Worm (Caenorhabditis elegans) whole organism, mixed stage, embryonic: ENCODE data around the gene srz-13.

ENCODE experiments used
- M03D4.4 ChIP-seq: sonication (generic microtip); optimal IDR thresholded peaks from 2 replicates; lab custom pipeline; 2017; ENCODE audit warnings: mild to moderate bottlenecking, missing genetic modification characterization, missing compliant biosample characterization
- bed-3 ChIP-seq: fragments of 200-800 bp; sonication (Bioruptor generic); optimal IDR thresholded peaks from 3 replicates; lab custom pipeline; 2018; ENCODE audit warnings: mild to moderate bottlenecking, missing genetic modification characterization, moderate library complexity, missing compliant biosample characterization
- cnd-1 ChIP-seq: fragments of 200-800 bp; sonication (Bioruptor generic); optimal IDR thresholded peaks from 2 replicates; lab custom pipeline; 2018; ENCODE audit warnings: mild to moderate bottlenecking, missing genetic modification characterization, missing compliant biosample characterization
- elt-1 ChIP-seq: sonication (generic microtip); optimal IDR thresholded peaks from 2 replicates; lab custom pipeline; 2017; ENCODE audit warnings: missing genetic modification characterization, mild to moderate bottlenecking, missing compliant biosample characterization, antibody characterized with exemption, moderate library complexity, borderline replicate concordance; ENCODE audit not compliant: insufficient read depth
- elt-3 ChIP-seq: fragments of 150-350 bp; optimal IDR thresholded peaks from 2 replicates; lab custom pipeline; 2014; ENCODE audit warnings: missing biosample characterization, missing genetic modification characterization
- lin-32 ChIP-seq: fragments of 200-800 bp; sonication (Bioruptor generic); optimal IDR thresholded peaks from 2 replicates; lab custom pipeline; 2018; ENCODE audit warnings: mild to moderate bottlenecking, missing genetic modification characterization, missing compliant biosample characterization
- lsy-2 ChIP-seq: fragments of 150-350 bp; optimal IDR thresholded peaks from 2 replicates; lab custom pipeline; 2014; ENCODE audit warnings: missing biosample characterization, missing genetic modification characterization
- mep-1 ChIP-seq: fragments of 150-350 bp; optimal IDR thresholded peaks from 2 replicates; lab custom pipeline; 2017; ENCODE audit warnings: missing biosample characterization, missing genetic modification reagents, missing genetic modification characterization, inconsistent platforms
- nhr-12 ChIP-seq: fragments of 150-350 bp; optimal IDR thresholded peaks from 2 replicates; lab custom pipeline; 2014; ENCODE audit warnings: missing biosample characterization, missing genetic modification characterization
- nhr-237 ChIP-seq: fragments of 150-350 bp; optimal IDR thresholded peaks from 2 replicates; lab custom pipeline; 2014; ENCODE audit warnings: missing biosample characterization, missing genetic modification characterization
- nhr-28 ChIP-seq: fragments of 150-350 bp; optimal IDR thresholded peaks from 2 replicates; lab custom pipeline; 2014; ENCODE audit warnings: missing biosample characterization, missing genetic modification characterization
- unc-39 ChIP-seq: fragments of 150-350 bp; optimal IDR thresholded peaks from 2 replicates; lab custom pipeline; 2014; ENCODE audit warnings: missing biosample characterization, missing genetic modification characterization

- TF ChIP-seq elt-3 (no peak), nhr-237 (tag; lab: Kevin White, UChicago) (no peak), lsy-2 (tag; lab: Kevin White, UChicago) (no peak), nhr-12 (tag; lab: Kevin White, UChicago) (no peak), elt-1 (tag; lab: Kevin White, UChicago) (no peak), mep-1 (no peak), M03D4.4 (no peak), bed-3 (GFP tag; lab: Kevin White, UChicago) (no peak), unc-39 (tag; lab: Kevin White, UChicago) (no peak), nhr-28 (no peak), lin-32 (GFP tag; lab: Kevin White, UChicago) (no peak), cnd-1 (tag; lab: Kevin White, UChicago) (no peak)
Observed at ce11 chrV:16209837-16210236, 27.6 kb downstream of the srz-13 start, which contains the start of gene oac-15.
